Fruit fly (Drosophila melanogaster) whole organism, embryonic: ENCODE results near the gene IntS6.

Experiments
- Atf-2 ChIP-seq: fragments of 200-800 bp; sonication (Bioruptor generic); optimal IDR thresholded peaks from 2 replicates; lab custom pipeline; 2016; ENCODE audit warnings: missing biosample characterization, missing genetic modification characterization
- Atf3 ChIP-seq: fragments of 200-800 bp; sonication (Bioruptor generic); optimal IDR thresholded peaks from 3 replicates; lab custom pipeline; 2016; ENCODE audit warnings: missing biosample characterization, missing genetic modification characterization
- BEAF-32 ChIP-seq: fragments of 200-800 bp; sonication (Bioruptor generic); optimal IDR thresholded peaks from 3 replicates; lab custom pipeline; 2017; ENCODE audit warnings: missing biosample characterization, missing genetic modification characterization, mild to moderate bottlenecking, moderate library complexity, missing genetic modification reagents
- CG12071 ChIP-seq: fragments of 200-800 bp; sonication (Bioruptor generic); optimal IDR thresholded peaks from 3 replicates; lab custom pipeline; 2018; ENCODE audit warnings: missing biosample characterization, mild to moderate bottlenecking, missing genetic modification characterization
- CG12104 ChIP-seq: fragments of 200-800 bp; sonication (Bioruptor generic); optimal IDR thresholded peaks from 3 replicates; lab custom pipeline; 2016; ENCODE audit warnings: missing biosample characterization, missing genetic modification characterization
- CG1233 ChIP-seq: fragments of 200-800 bp; sonication (Bioruptor generic); optimal IDR thresholded peaks from 4 replicates; lab custom pipeline; 2018; ENCODE audit warnings: missing biosample characterization, mild to moderate bottlenecking, missing genetic modification characterization
- CG12744 ChIP-seq: fragments of 200-800 bp; sonication (Bioruptor generic); optimal IDR thresholded peaks from 2 replicates; lab custom pipeline; 2016; ENCODE audit warnings: missing biosample characterization, missing genetic modification characterization
- CG14014 ChIP-seq: fragments of 200-800 bp; sonication (Bioruptor generic); IDR thresholded peaks from 2 replicates; pipeline ENCODE4 v1.3.6; 2022; ENCODE audit warnings: missing biosample characterization, missing genetic modification characterization
- CG14667 ChIP-seq: fragments of 200-800 bp; sonication (Bioruptor generic); IDR thresholded peaks from 2 replicates; pipeline ENCODE4 v1.3.6; 2022; ENCODE audit warnings: missing biosample characterization, missing genetic modification characterization
- CG15011 ChIP-seq: fragments of 200-800 bp; sonication (Bioruptor generic); optimal IDR thresholded peaks from 3 replicates; lab custom pipeline; 2018; ENCODE audit warnings: missing biosample characterization, mild to moderate bottlenecking, missing genetic modification characterization
- CG1603 ChIP-seq: fragments of 200-800 bp; sonication (Bioruptor generic); optimal IDR thresholded peaks from 2 replicates; lab custom pipeline; 2019; ENCODE audit warnings: missing biosample characterization, mild to moderate bottlenecking, missing genetic modification characterization, moderate library complexity
- CG18476 ChIP-seq: fragments of 200-800 bp; sonication (Bioruptor generic); optimal IDR thresholded peaks from 2 replicates; lab custom pipeline; 2016; ENCODE audit warnings: missing biosample characterization, mild to moderate bottlenecking, missing genetic modification characterization
- CG18619 ChIP-seq: fragments of 200-800 bp; sonication (Bioruptor generic); optimal IDR thresholded peaks from 3 replicates; lab custom pipeline; 2017; ENCODE audit warnings: missing biosample characterization, mild to moderate bottlenecking, missing genetic modification characterization
- CG18764 ChIP-seq: fragments of 200-800 bp; sonication (Bioruptor generic); optimal IDR thresholded peaks from 3 replicates; lab custom pipeline; 2016; ENCODE audit warnings: missing biosample characterization, missing genetic modification characterization
- CG30020 ChIP-seq: fragments of 200-800 bp; optimal IDR thresholded peaks from 2 replicates; lab custom pipeline; 2019; ENCODE audit warnings: missing biosample characterization, mild to moderate bottlenecking, missing genetic modification characterization, moderate library complexity
- CG32767 ChIP-seq: fragments of 200-800 bp; sonication (Bioruptor generic); IDR thresholded peaks from 2 replicates; pipeline ENCODE4 v1.3.6; 2022; ENCODE audit warnings: missing biosample characterization, missing genetic modification characterization
- CG3726 ChIP-seq: fragments of 200-800 bp; sonication (Bioruptor generic); IDR thresholded peaks from 3 replicates; pipeline ENCODE4, ENCODE4 v1.3.6; 2022; ENCODE audit warnings: missing biosample characterization, missing genetic modification characterization
- CG42726 ChIP-seq: fragments of 200-800 bp; sonication (Bioruptor generic); IDR thresholded peaks from 2 replicates; pipeline ENCODE4 v1.3.6; 2022; ENCODE audit warnings: missing biosample characterization, missing genetic modification characterization; ENCODE audit not compliant: partially characterized antibody
- CG5180 ChIP-seq: fragments of 200-800 bp; sonication (Bioruptor generic); optimal IDR thresholded peaks from 3 replicates; lab custom pipeline; 2017; ENCODE audit warnings: missing biosample characterization, missing genetic modification characterization, mild to moderate bottlenecking, moderate library complexity, missing genetic modification reagents
- CG6254 ChIP-seq: fragments of 200-800 bp; sonication (Bioruptor generic); optimal IDR thresholded peaks from 3 replicates; lab custom pipeline; 2017; ENCODE audit warnings: mild to moderate bottlenecking, missing biosample characterization, missing genetic modification reagents, missing genetic modification characterization
- CG8478 ChIP-seq: fragments of >200 bp; optimal IDR thresholded peaks from 2 replicates; lab custom pipeline; 2018
- Doc2 ChIP-seq: fragments of 200-800 bp; sonication (Bioruptor generic); IDR thresholded peaks from 2 replicates; pipeline ENCODE4 v1.3.6; 2022; ENCODE audit warnings: missing biosample characterization, missing genetic modification characterization
- E2f1 ChIP-seq: fragments of 200-800 bp; sonication (Bioruptor generic); IDR thresholded peaks from 2 replicates; pipeline ENCODE4 v1.3.6; 2022; ENCODE audit warnings: missing biosample characterization, missing genetic modification characterization
- HLH3B ChIP-seq: fragments of 200-800 bp; sonication (Bioruptor generic); IDR thresholded peaks from 2 replicates; pipeline ENCODE4 v1.3.6; 2022; ENCODE audit warnings: missing biosample characterization, missing genetic modification characterization
- Hmr ChIP-seq: fragments of 200-800 bp; sonication (Bioruptor generic); optimal IDR thresholded peaks from 3 replicates; lab custom pipeline; 2017; ENCODE audit warnings: mild to moderate bottlenecking, missing biosample characterization, missing genetic modification reagents, missing genetic modification characterization
- Lhr ChIP-seq: fragments of 200-800 bp; sonication (Bioruptor generic); optimal IDR thresholded peaks from 3 replicates; lab custom pipeline; 2017; ENCODE audit warnings: mild to moderate bottlenecking, missing biosample characterization, missing genetic modification reagents, missing genetic modification characterization
- NK7.1 ChIP-seq: fragments of 200-800 bp; sonication (Bioruptor generic); optimal IDR thresholded peaks from 3 replicates; lab custom pipeline; 2016; ENCODE audit warnings: missing biosample characterization, missing genetic modification characterization
- Nf-YC ChIP-seq: fragments of 200-800 bp; optimal IDR thresholded peaks from 3 replicates; lab custom pipeline; 2019; ENCODE audit warnings: missing biosample characterization, mild to moderate bottlenecking, missing genetic modification characterization, moderate library complexity
- Oli ChIP-seq: fragments of 200-800 bp; sonication (Bioruptor generic); optimal IDR thresholded peaks from 2 replicates; lab custom pipeline; 2018; ENCODE audit warnings: missing biosample characterization, mild to moderate bottlenecking, missing genetic modification characterization, moderate library complexity
- Rx ChIP-seq: fragments of 200-800 bp; sonication (Bioruptor generic); IDR thresholded peaks from 2 replicates; pipeline ENCODE4 v1.3.6; 2022; ENCODE audit warnings: missing biosample characterization, missing genetic modification characterization
- Side ChIP-seq: fragments of 200-800 bp; sonication (Bioruptor generic); optimal IDR thresholded peaks from 2 replicates; lab custom pipeline; 2016; ENCODE audit warnings: missing biosample characterization, missing genetic modification characterization
- Sox102F ChIP-seq: fragments of 200-800 bp; sonication (Bioruptor generic); optimal IDR thresholded peaks from 2 replicates; lab custom pipeline; 2018; ENCODE audit warnings: missing biosample characterization, mild to moderate bottlenecking, missing genetic modification characterization, moderate library complexity
- Sry-β ChIP-seq: fragments of 200-800 bp; sonication (Bioruptor generic); optimal IDR thresholded peaks from 2 replicates; lab custom pipeline; 2018; ENCODE audit warnings: missing biosample characterization, mild to moderate bottlenecking, missing genetic modification characterization, moderate library complexity
- Vsx1 ChIP-seq: fragments of 200-800 bp; sonication (Bioruptor generic); optimal IDR thresholded peaks from 2 replicates; lab custom pipeline; 2017; ENCODE audit warnings: missing biosample characterization, mild to moderate bottlenecking, missing genetic modification characterization, missing genetic modification reagents
- bab2 ChIP-seq: fragments of 200-800 bp; sonication (Bioruptor generic); optimal IDR thresholded peaks from 2 replicates; lab custom pipeline; 2016; ENCODE audit warnings: missing biosample characterization, missing genetic modification characterization
- br ChIP-seq: fragments of >200 bp; optimal IDR thresholded peaks from 2 replicates; lab custom pipeline; 2017
- ci ChIP-seq: fragments of 200-800 bp; sonication (Bioruptor generic); IDR thresholded peaks from 3 replicates; pipeline ENCODE4 v1.3.6; 2022; ENCODE audit warnings: missing biosample characterization, missing genetic modification characterization
- ewg ChIP-seq: fragments of 200-800 bp; sonication (Bioruptor generic); optimal IDR thresholded peaks from 3 replicates; lab custom pipeline; 2017; ENCODE audit warnings: mild to moderate bottlenecking, missing biosample characterization, missing genetic modification reagents, missing genetic modification characterization
- eyg ChIP-seq: fragments of 200-800 bp; sonication (Bioruptor generic); optimal IDR thresholded peaks from 3 replicates; lab custom pipeline; 2016; ENCODE audit warnings: missing biosample characterization, missing genetic modification characterization
- maf-S ChIP-seq: fragments of 200-800 bp; sonication (Bioruptor generic); optimal IDR thresholded peaks from 2 replicates; lab custom pipeline; 2016; ENCODE audit warnings: missing biosample characterization, missing genetic modification characterization
- psq ChIP-seq: fragments of 200-800 bp; sonication (Bioruptor generic); optimal IDR thresholded peaks from 2 replicates; lab custom pipeline; 2017; ENCODE audit warnings: missing biosample characterization, missing genetic modification characterization
- sd ChIP-seq: fragments of 200-800 bp; sonication (Bioruptor generic); optimal IDR thresholded peaks from 3 replicates; lab custom pipeline; 2018; ENCODE audit warnings: missing biosample characterization, mild to moderate bottlenecking, missing genetic modification characterization, moderate library complexity
- sens-2 ChIP-seq: fragments of 200-800 bp; sonication (Bioruptor generic); IDR thresholded peaks from 2 replicates; pipeline ENCODE4 v1.3.6; 2022; ENCODE audit warnings: missing biosample characterization, missing genetic modification characterization
- slou ChIP-seq: fragments of 200-800 bp; sonication (Bioruptor generic); optimal IDR thresholded peaks from 3 replicates; lab custom pipeline; 2016; ENCODE audit warnings: missing biosample characterization, missing genetic modification characterization
- slp2 ChIP-seq: fragments of 200-800 bp; sonication (Bioruptor generic); optimal IDR thresholded peaks from 2 replicates; lab custom pipeline; 2016; ENCODE audit warnings: missing biosample characterization, missing genetic modification characterization
- sob ChIP-seq: fragments of 200-800 bp; sonication (Bioruptor generic); IDR thresholded peaks from 2 replicates; pipeline ENCODE4 v1.3.6; 2022; ENCODE audit warnings: missing biosample characterization, missing genetic modification characterization
- unc-4 ChIP-seq: fragments of 200-800 bp; sonication (Bioruptor generic); IDR thresholded peaks from 2 replicates; pipeline ENCODE4 v1.3.6; 2022; ENCODE audit warnings: missing biosample characterization, missing genetic modification characterization; ENCODE audit not compliant: partially characterized antibody
- wek ChIP-seq: fragments of 200-800 bp; sonication (Bioruptor generic); optimal IDR thresholded peaks from 3 replicates; lab custom pipeline; 2018; ENCODE audit warnings: missing biosample characterization, mild to moderate bottlenecking, missing genetic modification characterization, moderate library complexity

IntS6 gene

dm6 chrX:5746864-5747861, at the start of gene IntS6, which contains the start of gene Rtel1 (continued):
- TF ChIP-seq CG30020 (tag; lab: Kevin White, UChicago) (peak; percentile 70), CG1603 (tag; lab: Kevin White, UChicago) (peak; percentile 91), Lhr (GFP tag; lab: Kevin White, UChicago) (peak; percentile 64), wek (GFP tag; lab: Kevin White, UChicago) (peak; percentile 71), CG12104 (GFP tag; lab: Kevin White, UChicago) (peak; percentile 77), Rx (GFP tag; lab: Robert Waterston, UW) (peak; percentile 83), CG1233 (GFP tag; lab: Kevin White, UChicago) (peak; percentile 88), CG12744 (GFP tag; lab: Kevin White, UChicago) (peak; percentile 88), slp2 (GFP tag; lab: Kevin White, UChicago) (peak; percentile 82), Oli (tag; lab: Kevin White, UChicago) (peak; percentile 89), ci (peak; percentile 88), CG32767 (GFP tag; lab: Robert Waterston, UW) (peak; percentile 75), CG14667 (GFP tag; lab: Robert Waterston, UW) (peak; percentile 82), Doc2 (peak; percentile 68), CG8478 (peak; percentile 97), sens-2 (GFP tag; lab: Robert Waterston, UW) (peak; percentile 64; the same call in 1 of the 2 replicates), Vsx1 (GFP tag; lab: Kevin White, UChicago) (peak; percentile 60), Atf-2 (GFP tag; lab: Kevin White, UChicago) (peak; percentile 85), CG12071 (GFP tag; lab: Kevin White, UChicago) (peak; percentile 88), slou (peak; percentile 79), sd (tag; lab: Kevin White, UChicago) (peak; percentile 61), Sox102F (GFP tag; lab: Kevin White, UChicago) (peak; percentile 84), unc-4 (GFP tag; lab: Robert Waterston, UW) (no peak), E2f1 (GFP tag; lab: Robert Waterston, UW) (peak; percentile 91), CG6254 (peak; percentile 43), CG18476 (peak; percentile 87), CG15011 (GFP tag; lab: Kevin White, UChicago) (peak; percentile 71), br (lab: Kevin White, UChicago) (no peak), BEAF-32 (GFP tag; lab: Kevin White, UChicago) (peak; percentile 58), eyg (GFP tag; lab: Kevin White, UChicago) (peak; percentile 77), sob (GFP tag; lab: Robert Waterston, UW) (peak; percentile 91), Side (GFP tag; lab: Kevin White, UChicago) (peak; percentile 88), psq (GFP tag; lab: Kevin White, UChicago) (peak; percentile 54), CG3726 (peak; percentile 85), HLH3B (GFP tag; lab: Robert Waterston, UW) (peak; percentile 81), maf-S (GFP tag; lab: Kevin White, UChicago) (peak; percentile 89), NK7.1 (GFP tag; lab: Kevin White, UChicago) (peak; percentile 75), CG5180 (GFP tag; lab: Kevin White, UChicago) (peak; percentile 61), CG14014 (peak; percentile 93), Nf-YC (tag; lab: Kevin White, UChicago) (peak; percentile 79), Hmr (GFP tag; lab: Kevin White, UChicago) (peak; percentile 86), ewg (GFP tag; lab: Kevin White, UChicago) (peak; percentile 70), bab2 (GFP tag; lab: Kevin White, UChicago) (peak; percentile 93), CG18764 (GFP tag; lab: Kevin White, UChicago) (peak; percentile 84), CG42726 (GFP tag; lab: Robert Waterston, UW) (peak; percentile 63; the same call in 1 of the 2 replicates), Sry-β (GFP tag; lab: Kevin White, UChicago) (peak; percentile 40), Atf3 (GFP tag; lab: Kevin White, UChicago) (peak; percentile 86), CG18619 (peak; percentile 89)
